Worm (Caenorhabditis elegans): ENCODE data around the gene sto-5.

The sto-5 gene

ce11 chrX:16796826-16797225 lies 28.4 kb downstream of the sto-5 start (continued):
- TF ChIP-seq gei-17 (GFP tag; optimal IDR thresholded peaks at IDR 0.05) (peak; percentile 63), lin-40 (tag; optimal IDR thresholded peaks at IDR 0.05) (peak; percentile 90), mel-28 (tag; optimal IDR thresholded peaks at IDR 0.05; ENCODE audit: borderline replicate concordance) (no peak), F57C9.4 (tag; optimal IDR thresholded peaks at IDR 0.05) (no peak), Y79H2A.3 (GFP tag; conservative IDR thresholded peaks at IDR 0.05) (no peak), tbx-9 (tag; optimal IDR thresholded peaks at IDR 0.05; ENCODE audit: borderline replicate concordance) (no peak), mes-4 (tag; optimal IDR thresholded peaks at IDR 0.05) (no peak), B0019.2 (GFP tag; conservative IDR thresholded peaks at IDR 0.05) (no peak), D2030.7 (GFP tag; IDR thresholded peaks at IDR 0.05) (no peak), K11D2.4 (GFP tag; IDR thresholded peaks at IDR 0.05) (peak; percentile 79), Y95B8A.8 (GFP tag; IDR thresholded peaks at IDR 0.05) (0 out of 2 replicates have a peak, but pooled peaks have one; percentile 8), ceh-100 (GFP tag; IDR thresholded peaks at IDR 0.05) (no peak), him-1 (tag; optimal IDR thresholded peaks at IDR 0.05) (no peak), sdz-38 (tag; optimal IDR thresholded peaks at IDR 0.05) (no peak), snpc-4 (GFP tag; optimal IDR thresholded peaks at IDR 0.05) (no peak), snpc-4 (tag; optimal IDR thresholded peaks at IDR 0.05) (peak in 2 of 4 experiments; percentile 55 to 57), lin-26 (GFP tag; IDR thresholded peaks at IDR 0.05) (peak; percentile 65; the same call in 1 of the 2 replicates), rcor-1 (GFP tag; IDR thresholded peaks at IDR 0.05) (0 out of 2 replicates have a peak, but pooled peaks have one; percentile 49), somi-1 (GFP tag; optimal IDR thresholded peaks at IDR 0.05) (peak; percentile 96), nfya-2 (GFP tag; IDR thresholded peaks at IDR 0.05) (no peak), pha-4 (tag; optimal IDR thresholded peaks at IDR 0.05) (no peak), B0261.1 (tag; optimal IDR thresholded peaks at IDR 0.05) (no peak), snpc-1.3 (tag; optimal IDR thresholded peaks at IDR 0.05; ENCODE audit: insufficient read depth) (no peak), F10E7.11 (tag; optimal IDR thresholded peaks at IDR 0.05) (no peak), fkh-3 (tag; optimal IDR thresholded peaks at IDR 0.05) (no peak), madf-3 (GFP tag; IDR thresholded peaks at IDR 0.05) (0 out of 2 replicates have a peak, but pooled peaks have one; percentile 53), lsl-1 (GFP tag; optimal IDR thresholded peaks at IDR 0.05) (no peak), ztf-3 (GFP tag; optimal IDR thresholded peaks at IDR 0.05) (peak; percentile 81), lin-54 (GFP tag; optimal IDR thresholded peaks at IDR 0.05) (peak; percentile 48), nhr-80 (tag; optimal IDR thresholded peaks at IDR 0.05) (peak; percentile 82)

- TF ChIP-seq F52B5.7 (tag; optimal IDR thresholded peaks at IDR 0.05) = no peak
- no peak for TF ChIP-seq dpl-1 (GFP tag; optimal IDR thresholded peaks at IDR 0.05)
- no peak for TF ChIP-seq C06A6.2 (GFP tag; conservative IDR thresholded peaks at IDR 0.05)
- no peak for TF ChIP-seq ceh-58 (GFP tag; IDR thresholded peaks at IDR 0.05)
- no peak for TF ChIP-seq nfya-1 (tag; optimal IDR thresholded peaks at IDR 0.05; ENCODE audit: borderline replicate concordance, insufficient read depth)
- TF ChIP-seq pha-4 (tag; optimal IDR thresholded peaks at IDR 0.05) = no peak
- no peak for TF ChIP-seq Y53G8AR.9 (GFP tag; conservative IDR thresholded peaks at IDR 0.05)
- no peak for TF ChIP-seq lin-26 (GFP tag; IDR thresholded peaks at IDR 0.05)
- no peak for TF ChIP-seq pbrm-1 (GFP tag; IDR thresholded peaks at IDR 0.05)
- TF ChIP-seq F22D6.2 (tag; optimal IDR thresholded peaks at IDR 0.05) = no peak
- TF ChIP-seq madf-10 (tag; optimal IDR thresholded peaks at IDR 0.05) = no peak
- no peak for TF ChIP-seq tbx-9 (tag; optimal IDR thresholded peaks at IDR 0.05; ENCODE audit: borderline replicate concordance)
- no peak for TF ChIP-seq C17E4.6 (GFP tag; IDR thresholded peaks at IDR 0.05)
- TF ChIP-seq B0336.3 (GFP tag; IDR thresholded peaks at IDR 0.05) = no peak
- no peak for TF ChIP-seq F49E8.2 (tag; optimal IDR thresholded peaks at IDR 0.05; ENCODE audit: insufficient read depth)
- TF ChIP-seq mes-4 (tag; optimal IDR thresholded peaks at IDR 0.05) = no peak
- no peak for TF ChIP-seq ccch-3 (GFP tag; optimal IDR thresholded peaks at IDR 0.05)
Observed at ce11 chrX:16795978-16796377, 29.3 kb downstream of the sto-5 start, which contains the start of gene aak-2. Gene aak-2, plus strand, starts transcription at chrX:16796087.
